Fruit fly (Drosophila melanogaster) S2 (cell line): Measurements from ENCODE around the gene roq.

Source experiments
- CG8478 ChIP-seq: fragments of >200 bp; optimal IDR thresholded peaks from 2 replicates; lab custom pipeline; 2018
- CTCF ChIP-seq, 2 experiments: fragments of >200 bp; optimal IDR thresholded peaks; 2 replicates each; lab custom pipeline; 2018

The roq gene

dm6 chr3L:16394506-16394905, 16.1 kb upstream of the roq start, which contains the start of gene Gagr:
Gene Gagr, plus strand, starts transcription at chr3L:16394586.
- no peak for TF ChIP-seq CG8478 (lab: Kevin White, UChicago)

- no peak for TF ChIP-seq CG8478 (lab: Kevin White, UChicago)
Observed at dm6 chr3L:16393700-16394099, 15.3 kb upstream of the roq start.

- TF ChIP-seq CG8478 (lab: Kevin White, UChicago) (no peak), CTCF (optimal IDR thresholded peaks at IDR 0.05; lab: Kevin White, UChicago) (no peak)
Observed at dm6 chr3L:16392874-16393273, 14.5 kb upstream of the roq start.

dm6 chr3L:16392203-16392800, 13.9 kb upstream of the roq start:
- TF ChIP-seq CTCF (optimal IDR thresholded peaks at IDR 0.05; lab: Kevin White, UChicago) (no peak), CG8478 (lab: Kevin White, UChicago) (no peak)

- TF ChIP-seq CG8478 (lab: Kevin White, UChicago) = no peak
- no peak for TF ChIP-seq CTCF (optimal IDR thresholded peaks at IDR 0.05; lab: Kevin White, UChicago)
Observed at dm6 chr3L:16391257-16391656, 12.9 kb upstream of the roq start.

- TF ChIP-seq CTCF (optimal IDR thresholded peaks at IDR 0.05; lab: Kevin White, UChicago) = no peak
- no peak for TF ChIP-seq CG8478 (lab: Kevin White, UChicago)
Observed at dm6 chr3L:16390793-16391192, 12.4 kb upstream of the roq start.

- TF ChIP-seq CTCF (optimal IDR thresholded peaks at IDR 0.05; lab: Kevin White, UChicago) (no peak), CG8478 (lab: Kevin White, UChicago) (no peak)
Observed at dm6 chr3L:16385880-16386584, 7.7 kb upstream of the roq start, which contains the start of the genes Agpat3 and RAF2. Gene Agpat3, minus strand, starts transcription at chr3L:16385957. Gene RAF2, plus strand, starts transcription at chr3L:16386327.

- TF ChIP-seq CTCF (optimal IDR thresholded peaks at IDR 0.05; lab: Kevin White, UChicago) (no peak), CG8478 (lab: Kevin White, UChicago) (no peak)
Observed at dm6 chr3L:16385252-16385879, 7.0 kb upstream of the roq start.

dm6 chr3L:16384145-16384705, 5.9 kb upstream of the roq start:
- TF ChIP-seq CG8478 (lab: Kevin White, UChicago) = no peak
- no peak for TF ChIP-seq CTCF (optimal IDR thresholded peaks at IDR 0.05; lab: Kevin White, UChicago)

- TF ChIP-seq CTCF (optimal IDR thresholded peaks at IDR 0.05; lab: Kevin White, UChicago) = no peak
- no peak for TF ChIP-seq CG8478 (lab: Kevin White, UChicago)
Observed at dm6 chr3L:16383056-16383455, 4.7 kb upstream of the roq start.

- TF ChIP-seq CG8478 (lab: Kevin White, UChicago) (no peak), CTCF (optimal IDR thresholded peaks at IDR 0.05; lab: Kevin White, UChicago) (peak in 1 of 2 experiments; percentile 33)
Observed at dm6 chr3L:16381184-16381797, 2.9 kb upstream of the roq start, which contains the start of gene Agpat4. Gene Agpat4, minus strand, starts transcription at chr3L:16381570.

dm6 chr3L:16380770-16381169, 2.4 kb upstream of the roq start:
- TF ChIP-seq CG8478 (lab: Kevin White, UChicago) (no peak), CTCF (optimal IDR thresholded peaks at IDR 0.05; lab: Kevin White, UChicago) (no peak)

dm6 chr3L:16369526-16369925, 8.8 kb downstream of the roq start, which contains the start of gene CG18814:
Gene CG18814, plus strand, starts transcription at chr3L:16369826.
- TF ChIP-seq CTCF (optimal IDR thresholded peaks at IDR 0.05; lab: Kevin White, UChicago) (no peak), CG8478 (lab: Kevin White, UChicago) (no peak)

dm6 chr3L:16368199-16368598, 10.2 kb downstream of the roq start, which contains the start of gene CG4842:
Gene CG4842, plus strand, starts transcription at chr3L:16368389.
- TF ChIP-seq CG8478 (lab: Kevin White, UChicago) (no peak), CTCF (optimal IDR thresholded peaks at IDR 0.05; lab: Kevin White, UChicago) (no peak)
